Worm (Caenorhabditis elegans) whole organism, L4 larva: ENCODE results near the gene gly-12.

ENCODE experiments used
- F10B5.3 ChIP-seq: sonication (generic microtip); optimal IDR thresholded peaks from 2 replicates; lab custom pipeline; 2016; ENCODE audit warnings: mild to moderate bottlenecking, missing genetic modification characterization, missing compliant biosample characterization
- F44E2.7 ChIP-seq: fragments of 200-800 bp; sonication (Bioruptor generic); IDR thresholded peaks from 2 replicates; pipeline ENCODE4 v2.1.2; 2022; ENCODE audit warnings: missing genetic modification characterization, missing compliant biosample characterization
- F49E8.2 ChIP-seq: sonication (generic microtip); optimal IDR thresholded peaks from 2 replicates; lab custom pipeline; 2016; ENCODE audit warnings: missing compliant biosample characterization, mild to moderate bottlenecking, missing genetic modification characterization, borderline replicate concordance
- Y105C5A.15 ChIP-seq: fragments of 200-800 bp; sonication (Bioruptor generic); IDR thresholded peaks from 2 replicates; pipeline ENCODE4 v1.3.6; 2022; ENCODE audit warnings: missing genetic modification characterization, missing compliant biosample characterization
- Y75B8A.6 ChIP-seq: fragments of 200-800 bp; sonication (Bioruptor generic); IDR thresholded peaks from 2 replicates; pipeline ENCODE4 v1.3.6; 2022; ENCODE audit warnings: missing genetic modification reagents, missing genetic modification characterization, missing compliant biosample characterization
- aha-1 ChIP-seq: fragments of 150-350 bp; peaks from one replicate; lab custom pipeline; 2014; ENCODE audit warnings: missing biosample characterization, missing genetic modification characterization
- ama-1 ChIP-seq: fragments of 150-350 bp; optimal IDR thresholded peaks from 2 replicates; lab custom pipeline; 2014; ENCODE audit warnings: inconsistent platforms, mixed read lengths
- arid-1 ChIP-seq: fragments of 200-800 bp; sonication (Bioruptor generic); conservative IDR thresholded peaks from 2 replicates; pipeline ENCODE4 v1.3.6; 2022; ENCODE audit warnings: missing genetic modification reagents, missing genetic modification characterization, missing compliant biosample characterization
- attf-4 ChIP-seq: sonication (generic microtip); optimal IDR thresholded peaks from 3 replicates; lab custom pipeline; 2017; ENCODE audit warnings: missing biosample characterization, missing genetic modification characterization
- ceh-20 ChIP-seq: fragments of 200-800 bp; sonication (Bioruptor generic); IDR thresholded peaks from 2 replicates; pipeline ENCODE4 v1.3.6; 2022; ENCODE audit warnings: missing genetic modification reagents, missing genetic modification characterization, missing compliant biosample characterization
- ceh-32 ChIP-seq: sonication (generic microtip); optimal IDR thresholded peaks from 2 replicates; lab custom pipeline; 2016; ENCODE audit warnings: mild to moderate bottlenecking, missing genetic modification characterization, missing compliant biosample characterization; ENCODE audit not compliant: poor library complexity
- ceh-62 ChIP-seq: sonication (generic microtip); optimal IDR thresholded peaks from 2 replicates; lab custom pipeline; 2017; ENCODE audit warnings: missing biosample characterization, missing genetic modification characterization
- ceh-82 ChIP-seq: sonication (generic microtip); optimal IDR thresholded peaks from 2 replicates; lab custom pipeline; 2017; ENCODE audit warnings: missing biosample characterization, missing genetic modification characterization
- cey-2 ChIP-seq: sonication (generic microtip); optimal IDR thresholded peaks from 3 replicates; lab custom pipeline; 2017; ENCODE audit warnings: missing genetic modification characterization, mild to moderate bottlenecking, missing compliant biosample characterization, antibody characterized with exemption, borderline replicate concordance; ENCODE audit not compliant: insufficient read depth
- daf-12 ChIP-seq: fragments of 150-350 bp; optimal IDR thresholded peaks from 2 replicates; lab custom pipeline; 2014; ENCODE audit warnings: missing biosample characterization, missing genetic modification reagents, missing genetic modification characterization
- dmd-6 ChIP-seq: fragments of 200-800 bp; sonication (Bioruptor generic); IDR thresholded peaks from 2 replicates; pipeline ENCODE4 v1.3.6; 2022; ENCODE audit warnings: missing genetic modification reagents, missing genetic modification characterization, missing compliant biosample characterization
- dmd-8 ChIP-seq: fragments of 200-800 bp; sonication (Bioruptor generic); IDR thresholded peaks from 2 replicates; pipeline ENCODE4 v1.3.6; 2022; ENCODE audit warnings: missing genetic modification characterization, missing compliant biosample characterization
- dpl-1 ChIP-seq: fragments of 150-350 bp; optimal IDR thresholded peaks from 2 replicates; lab custom pipeline; 2014; ENCODE audit warnings: missing biosample characterization, missing genetic modification reagents, missing genetic modification characterization
- dve-1 ChIP-seq: sonication (generic microtip); optimal IDR thresholded peaks from 2 replicates; lab custom pipeline; 2017; ENCODE audit warnings: antibody characterized with exemption, mild to moderate bottlenecking, missing genetic modification characterization, missing compliant biosample characterization; ENCODE audit not compliant: insufficient read depth
- egl-27 ChIP-seq: sonication (generic microtip); optimal IDR thresholded peaks from 3 replicates; lab custom pipeline; 2017; ENCODE audit warnings: missing biosample characterization, missing genetic modification reagents, missing genetic modification characterization
- egl-43 ChIP-seq: fragments of 200-800 bp; sonication (Bioruptor generic); IDR thresholded peaks from 2 replicates; pipeline ENCODE4 v1.3.6; 2022; ENCODE audit warnings: missing genetic modification reagents, missing genetic modification characterization, missing compliant biosample characterization
- fkh-10 ChIP-seq: fragments of 150-350 bp; optimal IDR thresholded peaks from 2 replicates; lab custom pipeline; 2014; ENCODE audit warnings: missing biosample characterization, missing genetic modification reagents, missing genetic modification characterization
- fos-1 ChIP-seq: fragments of 150-350 bp; optimal IDR thresholded peaks from 2 replicates; lab custom pipeline; 2014; ENCODE audit warnings: missing biosample characterization, missing genetic modification characterization
- gei-8 ChIP-seq: fragments of 200-800 bp; sonication (Bioruptor generic); optimal IDR thresholded peaks from 2 replicates; lab custom pipeline; 2018; ENCODE audit warnings: mild to moderate bottlenecking, missing genetic modification characterization, missing compliant biosample characterization
- hmg-1.1 ChIP-seq: fragments of 200-800 bp; sonication (Bioruptor generic); IDR thresholded peaks from 2 replicates; pipeline ENCODE4 v1.3.6; 2022; ENCODE audit warnings: missing genetic modification reagents, missing genetic modification characterization, missing compliant biosample characterization
- jun-1 ChIP-seq: fragments of 150-350 bp; optimal IDR thresholded peaks from 2 replicates; lab custom pipeline; 2014; ENCODE audit warnings: missing biosample characterization, missing genetic modification reagents, missing genetic modification characterization
- lin-13 ChIP-seq: fragments of 150-350 bp; optimal IDR thresholded peaks from 2 replicates; lab custom pipeline; 2014; ENCODE audit warnings: missing biosample characterization, missing genetic modification reagents, missing genetic modification characterization
- lin-15B ChIP-seq: fragments of 150-350 bp; sonication (generic microtip); optimal IDR thresholded peaks from 3 replicates; lab custom pipeline; 2014; ENCODE audit warnings: missing biosample characterization, missing genetic modification characterization
- lin-29 ChIP-seq: fragments of 200-800 bp; sonication (Bioruptor generic); IDR thresholded peaks from 2 replicates; pipeline ENCODE4 v1.3.6; 2022; ENCODE audit warnings: missing genetic modification reagents, missing genetic modification characterization, missing compliant biosample characterization
- lin-39 ChIP-seq: fragments of 150-350 bp; optimal IDR thresholded peaks from 2 replicates; lab custom pipeline; 2014; ENCODE audit warnings: missing biosample characterization, missing genetic modification reagents, missing genetic modification characterization
- lsy-2 ChIP-seq, 2 experiments: fragments of 150-350 bp in 1 of 2; sonication (generic microtip) in 1 of 2; optimal IDR thresholded peaks; 2 replicates each; lab custom pipeline; 2014 to 2017; ENCODE audit warnings: missing biosample characterization in 2 of 2, missing genetic modification characterization in 2 of 2
- madf-5 ChIP-seq, 2 experiments: fragments of 200-800 bp; sonication (Bioruptor generic); IDR thresholded peaks; 2 replicates each; pipeline ENCODE4 v1.3.6; 2022; ENCODE audit warnings: missing compliant biosample characterization in 2 of 2, missing genetic modification characterization in 2 of 2
- madf-9 ChIP-seq: fragments of 200-800 bp; sonication (Bioruptor generic); conservative IDR thresholded peaks from 2 replicates; pipeline ENCODE4 v1.3.6; 2022; ENCODE audit warnings: missing genetic modification reagents, missing genetic modification characterization, missing compliant biosample characterization
- mep-1 ChIP-seq: fragments of 150-350 bp; sonication (generic microtip); optimal IDR thresholded peaks from 3 replicates; lab custom pipeline; 2014; ENCODE audit warnings: missing biosample characterization, missing genetic modification characterization
- mes-2 ChIP-seq: sonication (generic microtip); optimal IDR thresholded peaks from 2 replicates; lab custom pipeline; 2016; ENCODE audit warnings: missing genotype, mild to moderate bottlenecking, missing genetic modification characterization, missing compliant biosample characterization; ENCODE audit not compliant: poor library complexity, severe bottlenecking
- nhr-10 ChIP-seq: fragments of 150-350 bp; optimal IDR thresholded peaks from 2 replicates; lab custom pipeline; 2014; ENCODE audit warnings: missing biosample characterization, missing genetic modification characterization
- nhr-102 ChIP-seq: sonication (generic microtip); optimal IDR thresholded peaks from 2 replicates; lab custom pipeline; 2016; ENCODE audit warnings: mild to moderate bottlenecking, missing genetic modification characterization, moderate library complexity, missing compliant biosample characterization
- nhr-11 ChIP-seq: fragments of 150-350 bp; optimal IDR thresholded peaks from 2 replicates; lab custom pipeline; 2014; ENCODE audit warnings: missing biosample characterization, missing genetic modification characterization
- nhr-41 ChIP-seq: fragments of 200-800 bp; sonication (Bioruptor generic); IDR thresholded peaks from 2 replicates; pipeline ENCODE4 v1.3.6; 2022; ENCODE audit warnings: missing genetic modification reagents, missing genetic modification characterization, missing compliant biosample characterization
- nhr-42 ChIP-seq: fragments of 200-800 bp; sonication (Bioruptor generic); IDR thresholded peaks from 2 replicates; pipeline ENCODE4 v1.3.6; 2022; ENCODE audit warnings: missing genetic modification characterization, missing compliant biosample characterization
- nhr-6 ChIP-seq: fragments of 150-350 bp; optimal IDR thresholded peaks from 2 replicates; lab custom pipeline; 2014; ENCODE audit warnings: missing biosample characterization, missing genetic modification characterization
- nhr-77 ChIP-seq: fragments of 150-350 bp; optimal IDR thresholded peaks from 2 replicates; lab custom pipeline; 2014; ENCODE audit warnings: missing biosample characterization, missing genetic modification characterization
- set-16 ChIP-seq: fragments of 200-800 bp; sonication (Bioruptor generic); IDR thresholded peaks from 2 replicates; pipeline ENCODE4 v1.3.6; 2022; ENCODE audit warnings: missing genetic modification reagents, missing genetic modification characterization, missing compliant biosample characterization
- unc-62 ChIP-seq, 3 experiments: fragments of 150-350 bp in 1 of 3; sonication (generic microtip); optimal IDR thresholded peaks in 2 of 3; peaks in 1 of 3; 1 replicate in 1 of 3; 2 replicates in 2 of 3; lab custom pipeline; 2014 to 2017; ENCODE audit warnings: missing biosample characterization in 3 of 3, missing genetic modification characterization in 3 of 3, missing genetic modification reagents in 3 of 3, missing genotype in 1 of 3
- zip-11 ChIP-seq: fragments of 200-800 bp; sonication (Bioruptor generic); IDR thresholded peaks from 2 replicates; pipeline ENCODE4 v1.3.6; 2022; ENCODE audit warnings: missing genetic modification characterization, missing compliant biosample characterization
- zip-2 ChIP-seq: fragments of 150-350 bp; optimal IDR thresholded peaks from 2 replicates; lab custom pipeline; 2014; ENCODE audit warnings: missing biosample characterization, missing genetic modification characterization
- ztf-11 ChIP-seq: fragments of 150-350 bp; optimal IDR thresholded peaks from 2 replicates; lab custom pipeline; 2014; ENCODE audit warnings: missing biosample characterization, missing genetic modification characterization
- ztf-7 ChIP-seq: fragments of 150-350 bp; optimal IDR thresholded peaks from 2 replicates; lab custom pipeline; 2014; ENCODE audit warnings: missing biosample characterization, missing genetic modification characterization

gly-12 gene

ce11 chrX:7466682-7467081, 19.0 kb upstream of the gly-12 start:
- TF ChIP-seq madf-5 (GFP tag; IDR thresholded peaks at IDR 0.05; lab: Robert Waterston, UW) = no peak
- no peak for TF ChIP-seq nhr-6 (tag; lab: Kevin White, UChicago)
- TF ChIP-seq dve-1 (tag; lab: Kevin White, UChicago) = no peak
- TF ChIP-seq ceh-20 (GFP tag; lab: Robert Waterston, UW) = no peak

- TF ChIP-seq daf-12 (tag; lab: Kevin White, UChicago) (no peak), aha-1 (tag; lab: Kevin White, UChicago) (peak; percentile 4), mes-2 (peak; percentile 27)
These were observed 15.8 kb upstream of the gly-12 start for ce11 chrX:7469907-7470306.

- no peak for TF ChIP-seq ztf-7 (tag; lab: Kevin White, UChicago)
- no peak for TF ChIP-seq ceh-82 (tag; lab: Kevin White, UChicago)
- TF ChIP-seq dpl-1 (GFP tag; lab: Kevin White, UChicago) = peak; percentile 51
- TF ChIP-seq Y105C5A.15 (GFP tag; lab: Robert Waterston, UW) = no peak
- TF ChIP-seq Y75B8A.6 = no peak
- TF ChIP-seq daf-12 (tag; lab: Kevin White, UChicago) = no peak
- TF ChIP-seq set-16 (GFP tag; lab: Robert Waterston, UW) = no peak
- no peak for TF ChIP-seq lin-39 (tag; lab: Kevin White, UChicago)
- no peak for TF ChIP-seq zip-2
- TF ChIP-seq F44E2.7 = no peak
- no peak for TF ChIP-seq dmd-8
- TF ChIP-seq dmd-6 (GFP tag; lab: Robert Waterston, UW) = no peak
- TF ChIP-seq mep-1 (tag; lab: Kevin White, UChicago) = peak; percentile 66
- TF ChIP-seq nhr-41 (GFP tag; lab: Robert Waterston, UW) = no peak
- no peak for TF ChIP-seq lin-15B (tag; lab: Kevin White, UChicago)
- TF ChIP-seq ceh-32 (tag; lab: Kevin White, UChicago) = no peak
- TF ChIP-seq lin-29 (GFP tag; lab: Robert Waterston, UW) = no peak
- TF ChIP-seq egl-27 (tag; lab: Kevin White, UChicago) = no peak
- TF ChIP-seq ama-1 (lab: Kevin White, UChicago) = no peak
- no peak for TF ChIP-seq nhr-77 (tag; lab: Kevin White, UChicago)
- TF ChIP-seq madf-5 (GFP tag; IDR thresholded peaks at IDR 0.05; lab: Robert Waterston, UW) = no peak
- TF ChIP-seq nhr-102 (tag; lab: Kevin White, UChicago) = no peak
- TF ChIP-seq ceh-62 (tag; lab: Kevin White, UChicago) = no peak
- peak; percentile 69 for TF ChIP-seq hmg-1.1
- TF ChIP-seq madf-9 (GFP tag; lab: Robert Waterston, UW) = no peak
- no peak for TF ChIP-seq fos-1 (tag; lab: Kevin White, UChicago)
- no peak for TF ChIP-seq nhr-42 (GFP tag; lab: Robert Waterston, UW)
- TF ChIP-seq jun-1 (tag; lab: Kevin White, UChicago) = no peak
- TF ChIP-seq zip-11 (GFP tag; lab: Robert Waterston, UW) = no peak
- no peak for TF ChIP-seq attf-4 (tag; lab: Kevin White, UChicago)
- peak in 1 of 2 experiments; percentile 71 for TF ChIP-seq lsy-2 (tag; optimal IDR thresholded peaks at IDR 0.05; lab: Kevin White, UChicago)
- no peak for TF ChIP-seq ztf-11 (tag; lab: Kevin White, UChicago)
- peak; percentile 43 for TF ChIP-seq nhr-6 (tag; lab: Kevin White, UChicago)
- peak in 1 of 2 experiments; percentile 82 for TF ChIP-seq unc-62 (GFP tag; optimal IDR thresholded peaks at IDR 0.05 in 1 of 2; lab: Kevin White, UChicago)
- TF ChIP-seq unc-62 (tag; optimal IDR thresholded peaks at IDR 0.05; lab: Kevin White, UChicago) = no peak
- no peak for TF ChIP-seq F10B5.3
- no peak for TF ChIP-seq arid-1
- no peak for TF ChIP-seq ceh-20 (GFP tag; lab: Robert Waterston, UW)
- no peak for TF ChIP-seq lin-13 (GFP tag; lab: Kevin White, UChicago)
- no peak for TF ChIP-seq F49E8.2
- no peak for TF ChIP-seq egl-43 (GFP tag; lab: Robert Waterston, UW)
- peak; percentile 2 for TF ChIP-seq nhr-11 (tag; lab: Kevin White, UChicago)
- no peak for TF ChIP-seq cey-2 (tag; lab: Kevin White, UChicago)
- no peak for TF ChIP-seq gei-8 (GFP tag; lab: Kevin White, UChicago)
- no peak for TF ChIP-seq fkh-10 (GFP tag; lab: Kevin White, UChicago)
- TF ChIP-seq nhr-10 (tag; lab: Kevin White, UChicago) = no peak
These were observed 10.7 kb upstream of the gly-12 start, which contains the start of gene coh-1 for ce11 chrX:7474968-7475433. TSS of gene coh-1 (minus strand) at chrX:7475018.
